Fruit fly (Drosophila melanogaster): ENCODE results near the gene CG33267.

CG33267 gene

DNA sequence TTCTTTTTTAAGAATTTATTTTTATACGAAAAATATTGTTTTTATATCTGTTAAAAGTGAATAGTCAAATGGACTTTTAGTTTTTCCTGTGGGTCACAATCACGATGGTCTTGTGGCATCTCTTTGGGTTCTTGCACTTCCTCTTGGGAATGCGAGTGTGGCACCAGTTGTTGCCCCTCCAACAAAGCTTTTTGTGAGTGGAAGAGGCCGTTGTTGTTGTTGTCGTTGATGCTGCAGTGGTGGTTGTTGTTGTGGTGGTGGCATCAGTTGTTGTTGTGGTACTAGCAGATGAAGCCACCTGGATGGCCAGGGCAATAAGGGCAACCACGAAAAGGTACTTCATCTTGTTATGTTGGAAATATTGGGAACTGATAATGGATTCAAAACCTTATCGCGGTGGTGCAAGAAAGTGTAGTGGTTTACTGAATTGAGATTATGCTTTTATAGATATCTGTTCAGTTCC is 14.0 kb downstream of the CG33267 start, which contains the start of gene CG33270:
Gene CG33270 (minus strand): TSS at position 413 of the 463 bp plus-strand sequence.
- TF ChIP-seq CG14711 (tag; optimal IDR thresholded peaks at IDR 0.05) = no peak
- TF ChIP-seq pad (GFP tag; optimal IDR thresholded peaks at IDR 0.05) = no peak
- no peak for TF ChIP-seq CG1620 (GFP tag; optimal IDR thresholded peaks at IDR 0.05)
- TF ChIP-seq Clk (GFP tag; optimal IDR thresholded peaks at IDR 0.05) = no peak
- TF ChIP-seq bab1 (GFP tag; optimal IDR thresholded peaks at IDR 0.05) = no peak
- TF ChIP-seq Mnt (GFP tag; optimal IDR thresholded peaks at IDR 0.05) = no peak
- no peak for TF ChIP-seq CG33017 (tag; optimal IDR thresholded peaks at IDR 0.05)
- no peak for TF ChIP-seq ovo (GFP tag; optimal IDR thresholded peaks at IDR 0.05)
- no peak for TF ChIP-seq CG11617 (GFP tag; optimal IDR thresholded peaks at IDR 0.05)
- TF ChIP-seq Crg-1 (GFP tag; optimal IDR thresholded peaks at IDR 0.05) = no peak
- no peak for TF ChIP-seq CG7101 (tag; optimal IDR thresholded peaks at IDR 0.05)
- no peak for TF ChIP-seq cnc (optimal IDR thresholded peaks at IDR 0.05)
- no peak for TF ChIP-seq cic (GFP tag; optimal IDR thresholded peaks at IDR 0.05)

DNA sequence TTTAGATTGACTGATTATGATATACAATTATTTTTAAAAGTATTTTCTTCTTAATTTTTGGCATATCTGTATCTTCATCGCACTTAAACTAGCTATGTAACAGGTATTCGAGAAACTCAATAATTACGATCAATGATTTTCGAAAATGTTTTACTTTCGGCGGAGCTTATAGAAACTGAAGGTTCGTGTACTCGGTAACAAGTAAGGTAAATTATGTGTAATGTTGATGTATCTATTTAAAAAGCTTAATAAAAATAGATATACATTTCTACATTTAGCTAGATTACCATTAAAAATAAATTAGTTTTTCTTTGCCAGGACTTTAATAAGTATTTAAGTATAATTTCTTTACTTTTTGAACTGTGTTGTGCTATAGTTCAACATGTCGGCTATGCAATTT is 14.6 kb downstream of the CG33267 start:
- no peak for TF ChIP-seq cnc (optimal IDR thresholded peaks at IDR 0.05)
- no peak for TF ChIP-seq kay (GFP tag; ENCODE audit: borderline replicate concordance)
- TF ChIP-seq CG11617 (GFP tag; optimal IDR thresholded peaks at IDR 0.05) = no peak
- no peak for TF ChIP-seq Crg-1 (GFP tag; optimal IDR thresholded peaks at IDR 0.05)
- no peak for TF ChIP-seq cic (GFP tag; optimal IDR thresholded peaks at IDR 0.05)
- TF ChIP-seq bab1 (GFP tag; optimal IDR thresholded peaks at IDR 0.05) = no peak

DNA sequence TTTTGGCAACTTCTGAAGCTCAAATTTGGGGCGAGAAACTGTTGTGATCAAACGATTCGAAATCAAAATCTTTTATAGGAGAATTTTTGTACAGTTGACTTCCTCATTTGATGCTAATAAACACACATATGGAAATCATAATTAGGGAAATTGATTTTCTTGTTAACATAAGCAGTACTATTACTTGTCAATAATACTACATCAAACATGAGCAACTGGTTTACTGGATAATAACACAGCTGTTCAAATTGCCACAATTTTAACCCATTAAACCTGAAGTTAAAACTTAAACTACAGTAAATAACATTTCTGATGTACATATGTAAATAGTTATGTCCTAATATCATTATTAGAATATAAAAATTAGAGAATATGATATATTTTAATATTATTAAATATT is 15.6 kb downstream of the CG33267 start, which contains the start of gene CG43390:
Gene CG43390 (minus strand): TSS at position 32 of the 400 bp plus-strand sequence.
- TF ChIP-seq Crg-1 (GFP tag; optimal IDR thresholded peaks at IDR 0.05) = no peak
- TF ChIP-seq ovo (GFP tag; optimal IDR thresholded peaks at IDR 0.05) = no peak
- no peak for TF ChIP-seq bab1 (GFP tag; optimal IDR thresholded peaks at IDR 0.05)
- TF ChIP-seq tj (GFP tag; optimal IDR thresholded peaks at IDR 0.05) = no peak
- TF ChIP-seq CG33017 (tag; optimal IDR thresholded peaks at IDR 0.05) = no peak
- TF ChIP-seq pad (GFP tag; optimal IDR thresholded peaks at IDR 0.05) = no peak
- TF ChIP-seq CG14711 (tag; optimal IDR thresholded peaks at IDR 0.05) = no peak
- no peak for TF ChIP-seq CG12768 (GFP tag; optimal IDR thresholded peaks at IDR 0.05)
- no peak for TF ChIP-seq CG7101 (tag; optimal IDR thresholded peaks at IDR 0.05)
- no peak for TF ChIP-seq CG11617 (GFP tag; optimal IDR thresholded peaks at IDR 0.05)
- no peak for TF ChIP-seq CG1620 (GFP tag; optimal IDR thresholded peaks at IDR 0.05)

DNA sequence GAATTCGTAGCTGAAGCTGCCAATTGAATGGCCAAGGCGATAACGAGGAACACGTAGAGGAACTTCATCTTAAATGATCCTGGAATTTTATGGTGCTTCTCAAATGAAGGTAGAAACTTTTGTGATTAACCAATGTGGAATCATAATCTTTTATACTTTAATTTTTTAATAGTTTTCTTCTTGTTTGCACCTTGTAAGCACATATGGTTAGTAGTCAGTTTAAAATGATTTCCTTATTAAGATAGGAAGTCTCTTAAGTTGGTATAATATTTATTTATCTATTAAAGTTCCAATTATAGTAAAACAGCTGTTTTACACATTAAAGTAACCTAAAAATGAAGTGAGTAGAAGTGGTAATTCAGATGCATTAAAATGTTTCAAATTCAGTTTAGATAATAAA is 16.6 kb downstream of the CG33267 start, which contains the start of gene CG43391:
Gene CG43391 (minus strand): TSS at position 101 of the 400 bp plus-strand sequence.
- no peak for TF ChIP-seq Crg-1 (GFP tag; optimal IDR thresholded peaks at IDR 0.05)
- no peak for TF ChIP-seq CG11617 (GFP tag; optimal IDR thresholded peaks at IDR 0.05)
- TF ChIP-seq pad (GFP tag; optimal IDR thresholded peaks at IDR 0.05) = no peak
- TF ChIP-seq CG33017 (tag; optimal IDR thresholded peaks at IDR 0.05) = no peak
- TF ChIP-seq ovo (GFP tag; optimal IDR thresholded peaks at IDR 0.05) = no peak
- TF ChIP-seq CG7101 (tag; optimal IDR thresholded peaks at IDR 0.05) = no peak
- no peak for TF ChIP-seq CG12768 (GFP tag; optimal IDR thresholded peaks at IDR 0.05)
- no peak for TF ChIP-seq kay (GFP tag; ENCODE audit: borderline replicate concordance)
- no peak for TF ChIP-seq CG1620 (GFP tag; optimal IDR thresholded peaks at IDR 0.05)
- no peak for TF ChIP-seq bab1 (GFP tag; optimal IDR thresholded peaks at IDR 0.05)

DNA sequence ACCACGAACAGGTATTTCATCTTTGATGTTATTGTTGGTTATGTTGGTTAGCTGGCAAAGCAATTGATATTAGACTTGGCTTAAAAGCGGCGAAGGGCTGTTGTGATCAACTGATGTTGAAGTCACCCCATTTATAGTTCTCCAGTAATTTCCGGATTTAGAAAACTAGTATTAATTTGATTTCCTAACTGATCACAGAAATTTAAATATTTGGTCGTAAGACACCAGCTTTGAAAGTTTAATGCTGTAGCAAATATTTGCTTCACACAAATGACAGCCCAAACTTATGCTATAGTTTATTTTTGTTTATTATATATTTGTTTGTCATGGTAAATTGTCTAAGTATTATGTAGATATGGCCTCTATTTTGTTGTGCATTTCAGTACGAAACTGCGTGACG is 17.8 kb downstream of the CG33267 start, which contains the start of gene CG33269:
Gene CG33269 (minus strand): TSS at position 101 of the 400 bp plus-strand sequence.
- no peak for TF ChIP-seq Crg-1 (GFP tag; optimal IDR thresholded peaks at IDR 0.05)
- TF ChIP-seq Clk (GFP tag; optimal IDR thresholded peaks at IDR 0.05) = no peak
- no peak for TF ChIP-seq Mnt (GFP tag; optimal IDR thresholded peaks at IDR 0.05)
- TF ChIP-seq CG5204 (GFP tag; optimal IDR thresholded peaks at IDR 0.05) = no peak
- no peak for TF ChIP-seq CG12768 (GFP tag; optimal IDR thresholded peaks at IDR 0.05)
- no peak for TF ChIP-seq ovo (GFP tag; optimal IDR thresholded peaks at IDR 0.05)
- no peak for TF ChIP-seq pad (GFP tag; optimal IDR thresholded peaks at IDR 0.05)
- no peak for TF ChIP-seq bab1 (GFP tag; optimal IDR thresholded peaks at IDR 0.05)
- TF ChIP-seq Hr96 (GFP tag; optimal IDR thresholded peaks at IDR 0.05) = no peak
- TF ChIP-seq CG7101 (tag; optimal IDR thresholded peaks at IDR 0.05) = no peak
- no peak for TF ChIP-seq CG1620 (GFP tag; optimal IDR thresholded peaks at IDR 0.05)
- TF ChIP-seq cic (GFP tag; optimal IDR thresholded peaks at IDR 0.05) = no peak
- no peak for TF ChIP-seq tj (GFP tag; optimal IDR thresholded peaks at IDR 0.05)
- no peak for TF ChIP-seq CG7045 (GFP tag; optimal IDR thresholded peaks at IDR 0.05)

DNA sequence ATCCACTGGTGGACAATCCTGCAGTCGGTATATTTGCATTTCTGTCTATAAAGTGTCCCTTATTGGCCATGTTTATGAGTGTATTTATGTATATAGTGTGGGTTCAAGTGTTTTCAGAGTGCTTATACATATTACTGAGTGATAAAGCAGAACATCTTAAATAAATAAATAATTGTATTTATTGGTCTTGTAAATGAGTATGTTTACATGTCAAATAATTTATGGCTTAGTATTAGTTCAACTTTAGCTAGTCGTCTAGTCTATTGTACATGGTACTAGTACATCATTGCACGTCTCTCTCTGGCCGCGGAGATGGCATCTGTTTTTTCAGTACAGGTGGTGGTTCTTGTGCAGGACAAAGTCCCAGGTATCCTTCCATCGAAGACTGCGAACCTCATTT is 19.7 kb downstream of the CG33267 start, which contains the start of gene CG32086:
Gene CG32086 (minus strand): TSS at position 101 of the 400 bp plus-strand sequence.
- TF ChIP-seq toe (GFP tag; optimal IDR thresholded peaks at IDR 0.05) = no peak
- TF ChIP-seq CG14711 (tag; optimal IDR thresholded peaks at IDR 0.05) = no peak
- no peak for TF ChIP-seq cnc (optimal IDR thresholded peaks at IDR 0.05)
- TF ChIP-seq bab1 (GFP tag; optimal IDR thresholded peaks at IDR 0.05) = no peak
- no peak for TF ChIP-seq Crg-1 (GFP tag; optimal IDR thresholded peaks at IDR 0.05)
- no peak for TF ChIP-seq CG12768 (GFP tag; optimal IDR thresholded peaks at IDR 0.05)
- TF ChIP-seq CG11617 (GFP tag; optimal IDR thresholded peaks at IDR 0.05) = no peak
- no peak for TF ChIP-seq kay (GFP tag; ENCODE audit: borderline replicate concordance)
- no peak for TF ChIP-seq CG7101 (tag; optimal IDR thresholded peaks at IDR 0.05)
- TF ChIP-seq Hr96 (GFP tag; optimal IDR thresholded peaks at IDR 0.05) = no peak
- TF ChIP-seq CG1620 (GFP tag; optimal IDR thresholded peaks at IDR 0.05) = no peak
- TF ChIP-seq cic (GFP tag; optimal IDR thresholded peaks at IDR 0.05) = no peak
- no peak for TF ChIP-seq tj (GFP tag; optimal IDR thresholded peaks at IDR 0.05)
- TF ChIP-seq ovo (GFP tag; optimal IDR thresholded peaks at IDR 0.05) = no peak
- TF ChIP-seq Mnt (GFP tag; optimal IDR thresholded peaks at IDR 0.05) = no peak
- TF ChIP-seq CG7045 (GFP tag; optimal IDR thresholded peaks at IDR 0.05) = no peak
